Fruit fly (Drosophila melanogaster): ENCODE results near the gene Nhe3.

The Nhe3 gene

dm6 chr2L:6708997-6709662 is 25.0 kb upstream of the Nhe3 start, which contains the start of gene Tsp (continued):
- TF ChIP-seq sr (GFP tag; IDR thresholded peaks at IDR 0.05) (peak; percentile 86), CG17359 (tag; optimal IDR thresholded peaks at IDR 0.05) (no peak), HLH3B (GFP tag; IDR thresholded peaks at IDR 0.05) (no peak), CG12155 (GFP tag; optimal IDR thresholded peaks at IDR 0.05) (no peak), cad (GFP tag; optimal IDR thresholded peaks at IDR 0.05) (no peak), nmo (GFP tag; optimal IDR thresholded peaks at IDR 0.05) (no peak), CG2199 (GFP tag; IDR thresholded peaks at IDR 0.05) (0 out of 3 replicates have a peak, but pooled peaks have one; percentile 51), dysf (GFP tag; IDR thresholded peaks at IDR 0.05) (no peak; the same call in 2 of the 3 replicates), sna (GFP tag; IDR thresholded peaks at IDR 0.05; ENCODE audit: partially characterized antibody) (0 out of 2 replicates have a peak, but pooled peaks have one; percentile 16), CG6654 (GFP tag; optimal IDR thresholded peaks at IDR 0.05) (no peak), CG10267 (tag; optimal IDR thresholded peaks at IDR 0.05) (peak; percentile 1), Abd-B (GFP tag; optimal IDR thresholded peaks at IDR 0.05) (no peak), nerfin-2 (GFP tag; IDR thresholded peaks at IDR 0.05; ENCODE audit: partially characterized antibody) (no peak), Chrac-16 (GFP tag; optimal IDR thresholded peaks at IDR 0.05) (no peak), CG13424 (tag; optimal IDR thresholded peaks at IDR 0.05) (no peak), CG16815 (GFP tag; optimal IDR thresholded peaks at IDR 0.05) (no peak), fd3F (GFP tag; optimal IDR thresholded peaks at IDR 0.05) (no peak), ranshi (GFP tag; IDR thresholded peaks at IDR 0.05) (no peak), CG6175 (GFP tag; IDR thresholded peaks at IDR 0.05) (no peak), wor (GFP tag; IDR thresholded peaks at IDR 0.05) (no peak), kay (GFP tag; optimal IDR thresholded peaks at IDR 0.05) (no peak), CG12391 (tag; optimal IDR thresholded peaks at IDR 0.05) (peak; percentile 10), CG12104 (GFP tag; optimal IDR thresholded peaks at IDR 0.05) (no peak), fu2 (GFP tag; optimal IDR thresholded peaks at IDR 0.05) (no peak), CG15514 (GFP tag; optimal IDR thresholded peaks at IDR 0.05) (peak; percentile 4), vvl (GFP tag; IDR thresholded peaks at IDR 0.05) (peak; percentile 54), twi (tag; optimal IDR thresholded peaks at IDR 0.05) (no peak), da (GFP tag; optimal IDR thresholded peaks at IDR 0.05) (no peak), usp (GFP tag; optimal IDR thresholded peaks at IDR 0.05) (no peak), odd (GFP tag; optimal IDR thresholded peaks at IDR 0.05) (no peak), CG8359 (GFP tag; optimal IDR thresholded peaks at IDR 0.05; ENCODE audit: borderline replicate concordance) (peak; percentile 7), Poxn (GFP tag; IDR thresholded peaks at IDR 0.05) (no peak), CG10321 (GFP tag; IDR thresholded peaks at IDR 0.05) (no peak), Hr51 (GFP tag; optimal IDR thresholded peaks at IDR 0.05) (no peak), luna (GFP tag; optimal IDR thresholded peaks at IDR 0.05) (no peak), Dip2 (GFP tag; IDR thresholded peaks at IDR 0.05) (no peak), gt (GFP tag; IDR thresholded peaks at IDR 0.05) (no peak), HLH54F (GFP tag; optimal IDR thresholded peaks at IDR 0.05) (no peak), CG17802 (tag; optimal IDR thresholded peaks at IDR 0.05) (no peak), chinmo (GFP tag; IDR thresholded peaks at IDR 0.05; ENCODE audit: partially characterized antibody) (peak; percentile 96; the same call in 3 of the 4 replicates), CG1529 (GFP tag; optimal IDR thresholded peaks at IDR 0.05) (no peak), chm (GFP tag; IDR thresholded peaks at IDR 0.05) (peak; percentile 35; the same call in 1 of the 2 replicates), CG18262 (tag; optimal IDR thresholded peaks at IDR 0.05) (peak; percentile 3), CG3726 (GFP tag; IDR thresholded peaks at IDR 0.05) (no peak), CG17385 (GFP tag; optimal IDR thresholded peaks at IDR 0.05) (no peak), CG3847 (GFP tag; IDR thresholded peaks at IDR 0.05) (no peak), CG13624 (GFP tag; optimal IDR thresholded peaks at IDR 0.05) (no peak), CG1233 (GFP tag; optimal IDR thresholded peaks at IDR 0.05) (no peak), CG10274 (GFP tag; optimal IDR thresholded peaks at IDR 0.05) (no peak), CG1602 (GFP tag; optimal IDR thresholded peaks at IDR 0.05) (no peak)
